Worm (Caenorhabditis elegans) whole organism, midembryonic: Measurements from ENCODE around the gene lec-5.

Source experiments
- T22C8.4 ChIP-seq: fragments of 200-800 bp; sonication (Bioruptor generic); IDR thresholded peaks from 2 replicates; pipeline ENCODE4 v1.3.6; 2022; ENCODE audit warnings: missing genetic modification characterization, missing compliant biosample characterization
- cog-1 ChIP-seq: sonication (generic microtip); optimal IDR thresholded peaks from 2 replicates; lab custom pipeline; 2016; ENCODE audit warnings: missing genetic modification characterization, missing compliant biosample characterization
- flt-1 ChIP-seq: fragments of 200-800 bp; sonication (Bioruptor generic); IDR thresholded peaks from 2 replicates; pipeline ENCODE4 v1.3.6; 2022; ENCODE audit warnings: missing genetic modification characterization, missing compliant biosample characterization
- ref-1 ChIP-seq: fragments of 200-800 bp; sonication (Bioruptor generic); conservative IDR thresholded peaks from 2 replicates; pipeline ENCODE4 v1.3.6; 2022; ENCODE audit warnings: missing genetic modification reagents, missing genetic modification characterization, missing compliant biosample characterization
- ztf-23 ChIP-seq: fragments of 200-800 bp; sonication (Bioruptor generic); IDR thresholded peaks from 2 replicates; pipeline ENCODE4 v1.3.6; 2022; ENCODE audit warnings: missing genetic modification reagents, missing genetic modification characterization, missing compliant biosample characterization
- ztf-29 ChIP-seq: fragments of 200-800 bp; sonication (Bioruptor generic); IDR thresholded peaks from 2 replicates; pipeline ENCODE4 v1.3.6; 2022; ENCODE audit warnings: missing genetic modification reagents, missing genetic modification characterization, missing compliant biosample characterization

DNA sequence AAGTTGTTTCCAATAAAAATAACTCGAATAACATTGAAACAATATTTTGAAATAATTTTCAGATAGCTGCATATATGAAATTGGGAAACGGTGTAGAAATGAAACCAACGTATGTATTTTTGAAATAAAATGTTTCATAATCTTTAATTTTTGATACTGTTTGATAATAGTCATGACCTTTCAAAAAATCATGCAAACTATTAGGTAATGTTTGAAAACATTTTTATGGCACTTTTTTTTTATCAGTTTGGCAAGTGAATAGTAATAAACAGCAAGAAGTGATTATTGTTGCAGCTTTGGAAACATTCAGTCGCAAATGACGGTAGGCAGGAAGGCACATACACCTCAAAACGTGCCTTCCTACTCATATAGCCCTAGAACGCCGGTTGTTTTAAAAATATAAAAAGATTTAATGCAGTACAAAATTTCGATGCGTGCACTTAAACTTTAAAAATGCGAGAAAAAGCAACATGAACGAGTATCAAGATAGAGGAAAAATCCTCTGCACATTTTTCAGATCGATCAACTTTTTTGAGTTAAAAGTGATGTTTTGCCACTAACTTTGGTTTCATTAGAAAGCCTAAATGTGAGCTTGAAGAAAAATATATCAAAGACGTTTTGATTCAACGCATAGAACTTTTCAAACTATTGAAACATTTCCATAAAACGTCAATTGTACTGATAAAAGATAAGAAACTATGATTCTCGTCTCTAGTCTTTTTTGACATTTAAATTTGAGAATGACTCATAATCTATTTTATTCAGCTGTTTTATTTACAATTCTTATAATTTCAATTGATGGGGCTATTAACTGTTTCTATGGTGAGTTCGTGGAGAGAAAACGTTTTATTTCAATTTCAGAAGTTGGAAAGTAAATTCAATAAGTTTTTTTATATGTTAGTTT lies 24.8 kb upstream of the lec-5 start, which contains the start of gene F55C12.19:
- TF ChIP-seq flt-1 (GFP tag; lab: Robert Waterston, UW) = no peak
- TF ChIP-seq ref-1 (GFP tag; lab: Robert Waterston, UW) = no peak
- TF ChIP-seq T22C8.4 (GFP tag; lab: Robert Waterston, UW) = no peak
- no peak for TF ChIP-seq ztf-29 (GFP tag; lab: Robert Waterston, UW)
- no peak for TF ChIP-seq ztf-23
- no peak for TF ChIP-seq cog-1 (tag; lab: Kevin White, UChicago)
